Fruit fly (Drosophila melanogaster) ovary, adult (tissue): ENCODE results near the gene ND-42.
A peak's percentile ranks its signal among the peaks of the same experiment; 100 is the strongest.

Experiments used
- CG17801 ChIP-seq: fragments of 200-800 bp; optimal IDR thresholded peaks from 2 replicates; lab custom pipeline; 2019; ENCODE audit warnings: missing biosample characterization, mild to moderate bottlenecking, missing genetic modification characterization, moderate library complexity; ENCODE audit not compliant: partially characterized antibody

ND-42 gene

dm6 chr3R:22026922-22027742, at the start of gene ND-42, which contains the start of gene Cchl:
Gene ND-42 (plus strand): TSS chr3R:22027709.
Gene Cchl (minus strand): TSS chr3R:22027480.
- TF ChIP-seq CG17801: peak; percentile 72

DNA sequence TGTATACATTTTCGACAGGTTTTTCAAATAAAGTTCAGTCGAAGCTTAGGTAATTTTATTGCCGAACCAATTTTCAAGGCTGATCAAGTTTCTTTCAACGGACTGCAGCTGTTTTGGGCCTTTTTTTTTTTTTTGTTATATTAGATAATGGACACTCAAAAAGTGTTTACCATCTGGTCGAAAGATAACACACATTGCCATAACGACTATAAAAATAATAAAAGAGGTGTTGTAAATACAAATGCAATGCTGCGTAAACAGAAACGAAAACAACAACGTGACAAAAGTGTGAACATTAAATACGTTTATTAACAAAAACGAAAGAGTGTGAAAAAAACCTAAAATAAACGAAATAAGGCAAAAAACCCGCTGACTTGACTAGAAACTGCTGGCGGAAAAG, 49.7 kb upstream of the ND-42 start:
- peak; percentile 10 for TF ChIP-seq CG17801

- no peak for TF ChIP-seq CG17801
These were observed 48.1 kb upstream of the ND-42 start for dm6 chr3R:21979386-21979785.

DNA sequence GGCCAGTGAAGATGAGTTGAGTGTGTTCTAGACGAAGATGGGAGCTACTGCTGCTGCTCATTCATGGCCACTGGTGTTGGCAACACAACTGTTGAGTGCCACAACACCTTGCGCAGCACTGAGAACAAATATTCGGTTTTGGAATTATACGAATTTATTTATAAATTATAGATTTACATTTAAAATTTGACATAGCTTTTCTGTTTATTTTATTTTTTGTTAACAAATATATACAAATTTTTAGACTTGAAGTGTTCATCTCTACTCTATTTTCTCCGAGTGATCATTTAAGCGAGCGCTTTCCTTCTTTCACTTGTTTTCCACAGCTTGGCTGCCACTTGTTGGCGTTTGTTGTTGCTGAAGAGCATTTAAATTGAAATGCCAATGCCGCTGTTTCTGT, 40.0 kb upstream of the ND-42 start:
- no peak for TF ChIP-seq CG17801

dm6 chr3R:21989770-21990169, 37.7 kb upstream of the ND-42 start:
- no peak for TF ChIP-seq CG17801

DNA sequence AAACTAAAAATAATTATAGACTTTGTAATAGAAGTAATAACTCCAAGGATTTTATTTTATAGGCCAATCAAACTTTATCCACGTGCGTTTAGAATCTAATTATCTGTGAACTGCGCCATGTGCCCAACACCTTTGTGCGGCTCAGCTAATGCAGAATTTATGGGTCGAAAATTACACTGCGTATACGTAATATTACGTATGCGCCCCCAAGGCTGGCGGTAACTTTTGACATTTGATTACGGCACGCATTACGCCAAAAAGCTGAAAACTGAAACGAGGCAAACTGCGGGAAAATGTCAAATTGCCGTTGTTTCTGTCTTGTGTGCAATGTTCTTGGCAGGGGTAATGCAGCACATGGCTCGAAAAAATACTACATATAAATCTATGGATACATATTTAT, 35.9 kb upstream of the ND-42 start:
- TF ChIP-seq CG17801: no peak

DNA sequence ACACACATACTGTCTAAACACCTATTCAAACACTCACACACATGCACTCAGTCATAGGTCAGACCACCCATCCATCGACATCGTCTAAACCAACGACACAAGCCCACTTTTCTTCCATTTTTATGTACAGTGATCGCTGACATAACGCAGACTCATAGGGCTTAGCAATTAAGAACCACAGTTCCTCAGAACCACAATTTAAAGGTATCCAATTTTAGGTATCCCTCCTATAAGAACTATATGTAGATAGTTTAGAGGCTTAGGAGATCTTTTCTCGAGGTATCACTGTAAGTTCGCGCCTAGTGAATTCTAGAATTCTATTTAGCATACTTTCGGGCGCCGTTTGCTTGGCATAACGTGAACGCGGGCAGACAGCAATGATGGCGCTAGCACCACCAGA, 34.6 kb upstream of the ND-42 start:
- TF ChIP-seq CG17801: peak; percentile 10

dm6 chr3R:21998877-21999276, 28.6 kb upstream of the ND-42 start:
- no peak for TF ChIP-seq CG17801

dm6 chr3R:21999641-22000040, 27.9 kb upstream of the ND-42 start:
- no peak for TF ChIP-seq CG17801

DNA sequence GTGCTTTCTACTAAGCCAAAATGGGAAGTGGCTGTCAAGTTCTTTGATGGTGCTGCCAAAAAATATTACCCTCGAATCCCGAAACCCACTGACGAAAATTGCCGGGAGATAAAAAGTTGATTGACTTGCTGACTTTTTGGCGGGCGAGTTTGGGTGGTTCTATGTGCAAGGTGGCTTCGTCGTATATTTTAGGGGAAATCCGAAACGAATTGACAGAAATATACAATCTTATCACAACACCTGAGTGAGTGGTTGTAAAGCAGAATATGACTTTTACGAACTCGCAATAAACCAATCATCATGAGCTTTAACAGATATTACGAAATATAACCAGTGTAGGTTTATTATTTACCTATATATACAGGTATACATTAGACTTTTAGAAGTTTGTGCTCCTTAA, 24.0 kb upstream of the ND-42 start:
- TF ChIP-seq CG17801: no peak

dm6 chr3R:22014397-22014796, 13.1 kb upstream of the ND-42 start, which contains the start of gene Theg:
Gene Theg (plus strand): TSS chr3R:22014697.
- no peak for TF ChIP-seq CG17801

- peak; percentile 61 for TF ChIP-seq CG17801
These were observed 8.6 kb upstream of the ND-42 start, which contains the start of gene Idh3b for dm6 chr3R:22018777-22019420. Gene Idh3b (minus strand): TSS chr3R:22019382.

dm6 chr3R:22022623-22023022, 4.9 kb upstream of the ND-42 start:
- no peak for TF ChIP-seq CG17801

dm6 chr3R:22023041-22023626, 4.4 kb upstream of the ND-42 start, which contains the start of the genes Mitofilin and mRpL35:
Gene Mitofilin (minus strand): TSS chr3R:22023335.
Gene mRpL35 (plus strand): TSS chr3R:22023527.
- no peak for TF ChIP-seq CG17801

DNA sequence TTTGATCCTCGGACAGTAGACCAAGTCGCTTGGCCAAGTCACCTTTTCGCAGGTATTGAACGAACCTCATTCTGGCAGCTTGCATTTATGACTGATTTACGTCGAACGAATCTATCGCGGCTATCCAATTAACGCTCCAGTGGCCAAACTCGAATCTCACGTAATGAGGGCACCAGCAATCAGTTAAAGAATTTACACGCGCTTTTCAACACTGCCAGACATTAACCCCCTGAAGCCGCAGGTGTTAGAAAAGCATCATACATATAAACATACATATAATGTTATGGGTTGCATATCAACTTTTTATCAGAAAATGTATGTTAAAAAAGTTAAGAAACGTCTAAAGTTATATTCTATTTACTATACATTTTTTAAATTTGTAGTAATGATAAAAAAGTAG, 2.2 kb upstream of the ND-42 start, which contains the start of gene CG6028:
CG6028 (minus strand) TSS at position 187 of the 400 bp plus-strand sequence.
- TF ChIP-seq CG17801: peak; percentile 22

dm6 chr3R:22027743-22028099, 212 bp downstream of the ND-42 start:
- no peak for TF ChIP-seq CG17801

DNA sequence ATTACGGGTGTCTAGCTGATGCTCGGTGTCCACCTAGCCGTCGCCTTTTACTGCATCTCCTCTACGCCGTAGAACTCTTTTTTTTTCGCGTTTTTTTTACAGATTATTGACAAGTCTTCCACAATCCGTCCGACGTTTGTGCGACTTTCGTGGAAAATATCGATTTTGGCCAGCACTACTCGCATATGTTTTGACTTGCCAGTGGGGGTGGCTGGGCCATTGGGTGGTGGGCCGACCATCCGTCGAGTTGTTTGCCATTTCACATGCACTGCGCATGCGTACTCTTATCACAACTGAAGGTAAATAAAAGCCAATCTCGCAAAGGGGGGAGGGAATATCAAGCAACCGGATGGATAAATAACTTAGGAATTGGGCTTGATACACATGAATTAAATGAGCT, 4.2 kb downstream of the ND-42 start, which contains the start of gene CG13409:
CG13409 (minus strand) TSS at position 163 of the 400 bp plus-strand sequence.
- TF ChIP-seq CG17801: no peak
